Worm (Caenorhabditis elegans) whole organism, late embryonic: ENCODE data around the gene attf-2.

Experiments
- C08G9.2 ChIP-seq: sonication (generic microtip); optimal IDR thresholded peaks from 2 replicates; lab custom pipeline; 2016; ENCODE audit warnings: mild to moderate bottlenecking, missing genetic modification characterization, moderate library complexity, missing compliant biosample characterization
- F13H6.1 ChIP-seq: sonication (generic microtip); optimal IDR thresholded peaks from 2 replicates; lab custom pipeline; 2016; ENCODE audit warnings: missing genetic modification characterization, missing compliant biosample characterization
- K02D7.2 ChIP-seq: sonication (generic microtip); optimal IDR thresholded peaks from 2 replicates; lab custom pipeline; 2017; ENCODE audit warnings: mild to moderate bottlenecking, missing genetic modification characterization, missing compliant biosample characterization
- Y22D7AL.16 ChIP-seq: sonication (generic microtip); optimal IDR thresholded peaks from 2 replicates; lab custom pipeline; 2016; ENCODE audit warnings: missing genetic modification characterization, missing compliant biosample characterization
- ahr-1 ChIP-seq: sonication (generic microtip); optimal IDR thresholded peaks from 2 replicates; lab custom pipeline; 2016; ENCODE audit warnings: missing genetic modification characterization, missing compliant biosample characterization
- ceh-14 ChIP-seq: sonication (generic microtip); optimal IDR thresholded peaks from 2 replicates; lab custom pipeline; 2016; ENCODE audit warnings: missing genotype, missing genetic modification characterization, missing compliant biosample characterization
- ceh-2 ChIP-seq: sonication (generic microtip); optimal IDR thresholded peaks from 2 replicates; lab custom pipeline; 2016; ENCODE audit warnings: missing genotype, missing genetic modification characterization, missing compliant biosample characterization
- ceh-34 ChIP-seq: sonication (generic microtip); optimal IDR thresholded peaks from 2 replicates; lab custom pipeline; 2016; ENCODE audit warnings: mild to moderate bottlenecking, missing genetic modification characterization, missing compliant biosample characterization
- ceh-48 ChIP-seq: sonication (generic microtip); optimal IDR thresholded peaks from 2 replicates; lab custom pipeline; 2016; ENCODE audit warnings: missing genetic modification characterization, inconsistent platforms, missing compliant biosample characterization
- ceh-6 ChIP-seq: fragments of 200-800 bp; sonication (Bioruptor generic); optimal IDR thresholded peaks from 2 replicates; lab custom pipeline; 2018; ENCODE audit warnings: mild to moderate bottlenecking, missing genetic modification characterization, missing compliant biosample characterization
- che-1 ChIP-seq: sonication (generic microtip); optimal IDR thresholded peaks from 2 replicates; lab custom pipeline; 2016; ENCODE audit warnings: mild to moderate bottlenecking, missing genetic modification characterization, missing compliant biosample characterization
- elt-2 ChIP-seq: sonication (generic microtip); optimal IDR thresholded peaks from 2 replicates; lab custom pipeline; 2016; ENCODE audit warnings: missing genetic modification reagents, missing genetic modification characterization, missing compliant biosample characterization
- ets-4 ChIP-seq: sonication (generic microtip); optimal IDR thresholded peaks from 2 replicates; lab custom pipeline; 2016; ENCODE audit warnings: missing genetic modification characterization, missing compliant biosample characterization
- fax-1 ChIP-seq: sonication (generic microtip); optimal IDR thresholded peaks from 2 replicates; lab custom pipeline; 2016; ENCODE audit warnings: missing genotype, missing genetic modification characterization, missing compliant biosample characterization
- fkh-10 ChIP-seq: fragments of 150-350 bp; optimal IDR thresholded peaks from 2 replicates; lab custom pipeline; 2014; ENCODE audit warnings: missing biosample characterization, missing genetic modification reagents, missing genetic modification characterization
- hlh-13 ChIP-seq: fragments of 200-800 bp; sonication (Bioruptor generic); optimal IDR thresholded peaks from 2 replicates; lab custom pipeline; 2018; ENCODE audit warnings: mild to moderate bottlenecking, missing genetic modification characterization, missing compliant biosample characterization
- hlh-15 ChIP-seq: sonication (generic microtip); optimal IDR thresholded peaks from 2 replicates; lab custom pipeline; 2016; ENCODE audit warnings: missing genetic modification characterization, missing compliant biosample characterization
- hlh-30 ChIP-seq: sonication (generic microtip); optimal IDR thresholded peaks from 2 replicates; lab custom pipeline; 2017; ENCODE audit warnings: antibody characterized with exemption, missing genetic modification characterization, missing compliant biosample characterization; ENCODE audit not compliant: insufficient read depth
- hlh-6 ChIP-seq: sonication (generic microtip); optimal IDR thresholded peaks from 2 replicates; lab custom pipeline; 2016; ENCODE audit warnings: missing genotype, missing genetic modification characterization, missing compliant biosample characterization
- lim-6 ChIP-seq: sonication (generic microtip); optimal IDR thresholded peaks from 2 replicates; lab custom pipeline; 2016; ENCODE audit warnings: missing genetic modification characterization, missing compliant biosample characterization
- madf-2 ChIP-seq: sonication (generic microtip); optimal IDR thresholded peaks from 2 replicates; lab custom pipeline; 2017; ENCODE audit warnings: missing genetic modification characterization, missing compliant biosample characterization
- mec-3 ChIP-seq: sonication (generic microtip); optimal IDR thresholded peaks from 2 replicates; lab custom pipeline; 2016; ENCODE audit warnings: borderline replicate concordance, missing genetic modification characterization, missing compliant biosample characterization
- nhr-11 ChIP-seq: fragments of 150-350 bp; optimal IDR thresholded peaks from 2 replicates; lab custom pipeline; 2014; ENCODE audit warnings: missing biosample characterization, missing genetic modification characterization
- nhr-232 ChIP-seq: sonication (generic microtip); optimal IDR thresholded peaks from 2 replicates; lab custom pipeline; 2016; ENCODE audit warnings: missing genetic modification characterization, missing compliant biosample characterization
- pqm-1 ChIP-seq: sonication (generic microtip); optimal IDR thresholded peaks from 2 replicates; lab custom pipeline; 2016; ENCODE audit warnings: missing genetic modification characterization, missing compliant biosample characterization
- ref-2 ChIP-seq: sonication (generic microtip); optimal IDR thresholded peaks from 2 replicates; lab custom pipeline; 2016; ENCODE audit warnings: missing genetic modification characterization, missing compliant biosample characterization
- rnt-1 ChIP-seq: sonication (generic microtip); optimal IDR thresholded peaks from 2 replicates; lab custom pipeline; 2016; ENCODE audit warnings: missing genetic modification characterization, missing compliant biosample characterization
- sdc-2 ChIP-seq: sonication (generic microtip); optimal IDR thresholded peaks from 2 replicates; lab custom pipeline; 2016; ENCODE audit warnings: missing genotype, missing genetic modification characterization, missing compliant biosample characterization
- sox-2 ChIP-seq: fragments of 200-800 bp; sonication (Bioruptor generic); IDR thresholded peaks from 2 replicates; pipeline ENCODE4 v1.3.6; 2022; ENCODE audit warnings: missing genetic modification reagents, missing genetic modification characterization, missing compliant biosample characterization
- ttx-3 ChIP-seq: sonication (generic microtip); optimal IDR thresholded peaks from 2 replicates; lab custom pipeline; 2016; ENCODE audit warnings: missing genetic modification reagents, missing genetic modification characterization, missing compliant biosample characterization
- unc-3 ChIP-seq, 2 experiments: fragments of 200-800 bp in 1 of 2; sonication (Bioruptor generic) in 1 of 2; sonication (generic microtip) in 1 of 2; conservative IDR thresholded peaks in 1 of 2; optimal IDR thresholded peaks in 1 of 2; 2 replicates each; pipeline versions ENCODE4 v1.3.6 to Lab custom; 2016 to 2022; ENCODE audit warnings: missing compliant biosample characterization in 2 of 2, missing genetic modification characterization in 2 of 2, missing genetic modification reagents in 1 of 2
- unc-42 ChIP-seq: sonication (generic microtip); optimal IDR thresholded peaks from 2 replicates; lab custom pipeline; 2016; ENCODE audit warnings: missing genotype, missing genetic modification characterization, missing compliant biosample characterization
- unc-55 ChIP-seq: sonication (generic microtip); optimal IDR thresholded peaks from 2 replicates; lab custom pipeline; 2017; ENCODE audit warnings: missing biosample characterization, missing genetic modification reagents, missing genetic modification characterization

Gene attf-2

ce11 chrV:7153046-7153445 is 42.9 kb downstream of the attf-2 start, which contains the start of gene fat-7:
Gene fat-7 (minus strand): TSS chrV:7153146.
- TF ChIP-seq K02D7.2 (tag; lab: Kevin White, UChicago) (no peak), lim-6 (tag; lab: Kevin White, UChicago) (no peak), ceh-6 (GFP tag; lab: Kevin White, UChicago) (no peak), hlh-15 (tag; lab: Kevin White, UChicago) (no peak), hlh-30 (tag; lab: Kevin White, UChicago) (no peak), sox-2 (GFP tag; lab: Robert Waterston, UW) (no peak), hlh-6 (no peak), fax-1 (no peak), ceh-2 (no peak), unc-55 (no peak), ceh-48 (tag; lab: Kevin White, UChicago) (no peak), ref-2 (no peak), che-1 (no peak), ahr-1 (tag; lab: Kevin White, UChicago) (no peak), nhr-232 (tag; lab: Kevin White, UChicago) (no peak), ceh-14 (tag; lab: Kevin White, UChicago) (no peak), ets-4 (tag; lab: Kevin White, UChicago) (no peak)

- TF ChIP-seq C08G9.2 (tag; lab: Kevin White, UChicago) (no peak), elt-2 (peak; percentile 90)
- TF ChIP-seq, all 69 proteins: peak for 1
Measured at ce11 chrV:7150570-7150969, 45.4 kb downstream of the attf-2 start, which contains the start of gene F10D2.8. Gene F10D2.8 (minus strand): TSS chrV:7150714.

ce11 chrV:7147370-7147769 is 48.6 kb downstream of the attf-2 start, which contains the start of gene ugt-38:
Gene ugt-38 (minus strand): TSS chrV:7147470.
- TF ChIP-seq hlh-13 (GFP tag; lab: Kevin White, UChicago) (no peak), rnt-1 (tag; lab: Kevin White, UChicago) (no peak), pqm-1 (tag; lab: Kevin White, UChicago) (no peak), unc-55 (no peak), madf-2 (tag; lab: Kevin White, UChicago) (no peak), ttx-3 (no peak), Y22D7AL.16 (tag; lab: Kevin White, UChicago) (no peak), sdc-2 (tag; lab: Kevin White, UChicago) (no peak), mec-3 (no peak), hlh-15 (tag; lab: Kevin White, UChicago) (no peak), ceh-6 (GFP tag; lab: Kevin White, UChicago) (no peak), ceh-34 (tag; lab: Kevin White, UChicago) (no peak), F13H6.1 (tag; lab: Kevin White, UChicago) (no peak), hlh-30 (tag; lab: Kevin White, UChicago) (no peak), ceh-14 (tag; lab: Kevin White, UChicago) (no peak), ets-4 (tag; lab: Kevin White, UChicago) (no peak), hlh-6 (no peak)
- TF ChIP-seq, all 69 proteins: peak for 0

ce11 chrV:7145250-7145850 is 50.6 kb downstream of the attf-2 start, which contains the start of gene ugt-37:
Gene ugt-37 (minus strand): TSS chrV:7145318.
- TF ChIP-seq unc-42 (tag; lab: Kevin White, UChicago) (no peak), unc-3 (GFP tag; conservative IDR thresholded peaks at IDR 0.05; lab: Robert Waterston, UW) (no peak), unc-3 (tag; optimal IDR thresholded peaks at IDR 0.05; lab: Kevin White, UChicago) (no peak), fkh-10 (no peak), ceh-48 (tag; lab: Kevin White, UChicago) (no peak), nhr-11 (no peak)
